Fruit fly (Drosophila melanogaster): ENCODE data around the gene pasha.

pasha gene

DNA sequence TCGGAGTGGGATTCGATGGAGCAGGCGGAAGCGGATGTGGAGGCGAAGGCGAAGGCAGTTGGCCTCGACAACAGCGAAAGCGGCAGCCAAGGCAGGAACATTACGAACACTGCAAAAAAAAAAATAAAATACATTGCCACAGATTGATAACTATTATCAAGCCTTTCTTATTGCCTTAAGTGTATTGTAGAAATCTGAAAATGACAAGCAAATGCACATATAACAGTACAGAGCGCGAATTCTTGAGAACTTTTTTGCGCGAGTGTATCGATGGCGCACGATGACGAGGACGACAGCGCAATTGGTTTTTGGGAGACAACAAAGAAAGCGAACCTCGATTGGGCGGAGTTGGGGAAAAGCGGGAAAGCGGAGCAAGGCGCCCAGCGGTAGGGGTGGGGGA is 12.6 kb downstream of the pasha start (continued):
- TF ChIP-seq pan (optimal IDR thresholded peaks at IDR 0.05) (no peak), pan (GFP tag; optimal IDR thresholded peaks at IDR 0.05 in 1 of 2, IDR thresholded peaks at IDR 0.05 in 1 of 2) (peak in 1 of 2 experiments; percentile 31), slbo (GFP tag; IDR thresholded peaks at IDR 0.05) (peak; percentile 68), Hand (GFP tag; optimal IDR thresholded peaks at IDR 0.05) (peak; percentile 39), her (GFP tag; optimal IDR thresholded peaks at IDR 0.05) (peak; percentile 6), cwo (GFP tag; optimal IDR thresholded peaks at IDR 0.05) (peak; percentile 35), H2.0 (GFP tag; IDR thresholded peaks at IDR 0.05) (0 out of 2 replicates have a peak, but pooled peaks have one; percentile 25), CG13624 (GFP tag; optimal IDR thresholded peaks at IDR 0.05) (peak; percentile 46), CG34422 (GFP tag; IDR thresholded peaks at IDR 0.05) (no peak), sob (GFP tag; IDR thresholded peaks at IDR 0.05) (peak; percentile 48; the same call in 1 of the 2 replicates), eve (GFP tag; optimal IDR thresholded peaks at IDR 0.05) (no peak), CG2120 (GFP tag; optimal IDR thresholded peaks at IDR 0.05) (peak; percentile 69), CG33557 (GFP tag; optimal IDR thresholded peaks at IDR 0.05) (no peak), Lpt (GFP tag; optimal IDR thresholded peaks at IDR 0.05) (no peak), CG15269 (tag; optimal IDR thresholded peaks at IDR 0.05) (peak; percentile 29), prd (optimal IDR thresholded peaks at IDR 0.05) (no peak), prd (GFP tag; IDR thresholded peaks at IDR 0.05) (0 out of 3 replicates have a peak, but pooled peaks have one; percentile 30), D19B (GFP tag; optimal IDR thresholded peaks at IDR 0.05) (no peak), CG12155 (GFP tag; optimal IDR thresholded peaks at IDR 0.05) (peak; percentile 2), Hmr (GFP tag; optimal IDR thresholded peaks at IDR 0.05) (peak; percentile 60), Rfx (GFP tag; IDR thresholded peaks at IDR 0.05) (peak; percentile 63), vvl (GFP tag; IDR thresholded peaks at IDR 0.05) (peak; percentile 34), Dek (tag; optimal IDR thresholded peaks at IDR 0.05) (no peak), ci (GFP tag; IDR thresholded peaks at IDR 0.05) (peak; percentile 33; the same call in 1 of the 3 replicates), esg (GFP tag; conservative IDR thresholded peaks at IDR 0.05) (0 out of 2 replicates have a peak, but pooled peaks have one; percentile 12), stc (GFP tag; IDR thresholded peaks at IDR 0.05) (no peak), Pdp1 (GFP tag; optimal IDR thresholded peaks at IDR 0.05) (no peak), emc (GFP tag; optimal IDR thresholded peaks at IDR 0.05) (no peak), CG17328 (GFP tag; IDR thresholded peaks at IDR 0.05) (0 out of 2 replicates have a peak, but pooled peaks have one; percentile 20), fd64A (GFP tag; optimal IDR thresholded peaks at IDR 0.05) (no peak), Xbp1 (GFP tag; optimal IDR thresholded peaks at IDR 0.05) (peak; percentile 27), mld (GFP tag; IDR thresholded peaks at IDR 0.05; ENCODE audit: partially characterized antibody) (no peak), mam (GFP tag; optimal IDR thresholded peaks at IDR 0.05) (peak; percentile 36), zfh1 (GFP tag; IDR thresholded peaks at IDR 0.05) (0 out of 3 replicates have a peak, but pooled peaks have one; percentile 20), CG9932 (GFP tag; IDR thresholded peaks at IDR 0.05) (peak; percentile 53; the same call in 1 of the 2 replicates), lab (GFP tag; optimal IDR thresholded peaks at IDR 0.05) (peak; percentile 65), Hr51 (GFP tag; optimal IDR thresholded peaks at IDR 0.05) (peak in 1 of 2 experiments; percentile 24), so (GFP tag; IDR thresholded peaks at IDR 0.05) (0 out of 3 replicates have a peak, but pooled peaks have one; percentile 24), Ptx1 (GFP tag; IDR thresholded peaks at IDR 0.05) (peak; percentile 27), HLH3B (GFP tag; IDR thresholded peaks at IDR 0.05) (no peak), dpn (GFP tag; optimal IDR thresholded peaks at IDR 0.05) (peak; percentile 8 to 19), CG18599 (GFP tag; optimal IDR thresholded peaks at IDR 0.05) (peak; percentile 70)

DNA sequence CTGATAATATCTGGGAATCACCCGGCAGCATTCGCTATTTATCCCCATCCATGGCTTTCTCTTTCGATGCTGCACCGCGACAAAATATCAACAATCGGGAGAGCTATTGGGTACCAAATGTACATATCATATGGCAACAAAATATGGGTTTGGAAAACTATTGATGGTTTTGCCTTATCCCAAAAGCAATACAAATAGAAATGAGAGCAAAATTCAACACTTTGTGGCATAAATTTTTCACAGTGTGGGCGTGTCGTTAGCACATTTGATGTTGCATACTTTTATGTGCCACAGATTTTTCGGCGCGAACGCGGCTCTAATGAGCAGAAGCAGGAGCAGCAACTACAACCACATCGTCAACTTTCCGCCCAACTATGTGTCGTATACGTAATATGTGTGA is 14.5 kb downstream of the pasha start:
- no peak for TF ChIP-seq CG34422 (GFP tag; IDR thresholded peaks at IDR 0.05)
- TF ChIP-seq Ets65A (GFP tag) = peak; percentile 67
- no peak for TF ChIP-seq Xrp1 (GFP tag; IDR thresholded peaks at IDR 0.05)
- no peak for TF ChIP-seq Dfd (GFP tag; optimal IDR thresholded peaks at IDR 0.05)
- no peak for TF ChIP-seq CG1529 (GFP tag; optimal IDR thresholded peaks at IDR 0.05)
- no peak for TF ChIP-seq ems (GFP tag; optimal IDR thresholded peaks at IDR 0.05)
- TF ChIP-seq CG14667 (GFP tag; IDR thresholded peaks at IDR 0.05) = no peak
- peak; percentile 1 for TF ChIP-seq CG15514 (GFP tag; optimal IDR thresholded peaks at IDR 0.05)
- no peak for TF ChIP-seq Eip74EF (GFP tag; optimal IDR thresholded peaks at IDR 0.05)
- no peak for TF ChIP-seq CG4360 (GFP tag; IDR thresholded peaks at IDR 0.05)
- no peak for TF ChIP-seq CG7745 (tag; optimal IDR thresholded peaks at IDR 0.05)
- TF ChIP-seq tap (tag; optimal IDR thresholded peaks at IDR 0.05) = no peak
- no peak for TF ChIP-seq Lim3 (GFP tag; IDR thresholded peaks at IDR 0.05)

Measured in whole organism, embryonic.